Fruit fly (Drosophila melanogaster): ENCODE results near the gene rdgB.

The rdgB gene

DNA sequence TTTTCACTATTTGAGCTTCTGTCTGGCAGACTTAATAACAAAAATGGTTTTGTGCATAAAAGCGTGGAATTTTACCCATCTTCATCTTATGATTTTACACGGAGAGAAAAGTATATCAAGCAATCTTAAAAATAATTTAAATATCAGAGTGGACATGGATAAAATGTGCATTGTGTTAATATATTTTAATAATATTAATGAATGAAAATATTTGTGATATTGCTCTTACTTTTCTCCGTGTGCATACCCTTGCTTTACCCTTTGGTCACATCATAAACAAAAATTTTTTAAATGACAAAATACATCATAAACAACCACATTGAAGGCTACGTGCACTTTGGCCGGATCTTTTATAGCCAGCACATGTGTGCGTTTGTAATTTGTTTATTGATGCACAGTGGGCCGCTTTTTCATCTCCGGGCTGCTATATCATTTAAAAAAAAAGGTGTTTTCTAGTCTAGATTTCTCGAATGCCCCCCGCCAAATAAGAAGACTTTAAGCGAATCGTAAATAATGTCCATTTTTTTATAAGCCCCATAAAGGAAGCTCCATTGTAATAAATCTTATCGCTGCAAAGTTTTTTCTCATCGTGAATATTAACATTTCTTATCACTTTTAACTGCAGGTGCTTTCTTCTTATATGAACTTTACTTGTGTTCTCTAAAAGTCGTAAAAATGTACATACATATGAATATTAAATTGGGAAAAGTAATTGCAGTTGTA lies 2.0 kb downstream of the rdgB start (continued):
- TF ChIP-seq bab2 (GFP tag; optimal IDR thresholded peaks at IDR 0.05) (no peak), CG1024 (GFP tag; IDR thresholded peaks at IDR 0.05) (no peak), CG18011 (GFP tag; optimal IDR thresholded peaks at IDR 0.05) (no peak), gsb-n (tag; optimal IDR thresholded peaks at IDR 0.05) (peak; percentile 16), pb (GFP tag; optimal IDR thresholded peaks at IDR 0.05) (no peak), Doc2 (GFP tag; IDR thresholded peaks at IDR 0.05) (no peak), Sox102F (GFP tag; optimal IDR thresholded peaks at IDR 0.05) (peak; percentile 79), salm (tag; optimal IDR thresholded peaks at IDR 0.05) (peak; percentile 27), dysf (GFP tag; IDR thresholded peaks at IDR 0.05) (peak; percentile 61; the same call in 2 of the 3 replicates), CG7786 (GFP tag; optimal IDR thresholded peaks at IDR 0.05) (no peak), Hand (GFP tag; optimal IDR thresholded peaks at IDR 0.05) (no peak), CG14667 (GFP tag; IDR thresholded peaks at IDR 0.05) (no peak), cg (GFP tag; optimal IDR thresholded peaks at IDR 0.05) (no peak), Trl (optimal IDR thresholded peaks at IDR 0.05) (no peak), Trl (GFP tag; optimal IDR thresholded peaks at IDR 0.05) (peak; percentile 5), Chrac-16 (GFP tag; optimal IDR thresholded peaks at IDR 0.05) (peak; percentile 15), B-H2 (GFP tag; optimal IDR thresholded peaks at IDR 0.05) (no peak), Med (GFP tag) (peak; percentile 61), rib (GFP tag; IDR thresholded peaks at IDR 0.05) (no peak), Doc3 (GFP tag; IDR thresholded peaks at IDR 0.05; ENCODE audit: partially characterized antibody) (no peak), ato (GFP tag; IDR thresholded peaks at IDR 0.05; ENCODE audit: partially characterized antibody) (no peak), CG16863 (GFP tag; optimal IDR thresholded peaks at IDR 0.05) (no peak), gro (GFP tag; optimal IDR thresholded peaks at IDR 0.05) (no peak), slbo (GFP tag; IDR thresholded peaks at IDR 0.05) (0 out of 2 replicates have a peak, but pooled peaks have one; percentile 14), CG7745 (tag; optimal IDR thresholded peaks at IDR 0.05) (no peak), Eip74EF (GFP tag; optimal IDR thresholded peaks at IDR 0.05) (no peak), CG6854 (GFP tag; optimal IDR thresholded peaks at IDR 0.05) (no peak), bcd (GFP tag; optimal IDR thresholded peaks at IDR 0.05) (peak; percentile 13), hbn (GFP tag; IDR thresholded peaks at IDR 0.05; ENCODE audit: partially characterized antibody) (no peak), CG15011 (GFP tag; optimal IDR thresholded peaks at IDR 0.05) (no peak), CG7839 (tag; optimal IDR thresholded peaks at IDR 0.05) (peak; percentile 64), CG14965 (GFP tag; optimal IDR thresholded peaks at IDR 0.05; ENCODE audit: borderline replicate concordance) (no peak), danr (GFP tag; IDR thresholded peaks at IDR 0.05) (no peak), tgo (GFP tag; IDR thresholded peaks at IDR 0.05) (peak; percentile 56; the same call in 2 of the 3 replicates), CG13296 (GFP tag; optimal IDR thresholded peaks at IDR 0.05) (peak; percentile 39), Scr (GFP tag; IDR thresholded peaks at IDR 0.05; ENCODE audit: partially characterized antibody) (no peak), CG32767 (GFP tag; IDR thresholded peaks at IDR 0.05) (no peak), pfk (GFP tag; optimal IDR thresholded peaks at IDR 0.05) (no peak), CG9609 (GFP tag; optimal IDR thresholded peaks at IDR 0.05) (peak; percentile 1), h (optimal IDR thresholded peaks at IDR 0.05) (no peak), CG12391 (tag; optimal IDR thresholded peaks at IDR 0.05) (peak; percentile 62), tx (GFP tag; optimal IDR thresholded peaks at IDR 0.05) (no peak), Dll (GFP tag; IDR thresholded peaks at IDR 0.05; ENCODE audit: partially characterized antibody) (no peak), CG11695 (GFP tag; IDR thresholded peaks at IDR 0.05) (peak; percentile 57; the same call in 1 of the 3 replicates), HLH3B (GFP tag; IDR thresholded peaks at IDR 0.05) (peak; percentile 48; the same call in 1 of the 2 replicates), CG14860 (GFP tag; IDR thresholded peaks at IDR 0.05; ENCODE audit: partially characterized antibody) (no peak), Opbp (GFP tag; IDR thresholded peaks at IDR 0.05; ENCODE audit: partially characterized antibody) (no peak), jumu (GFP tag; optimal IDR thresholded peaks at IDR 0.05) (no peak), CG17385 (GFP tag; optimal IDR thresholded peaks at IDR 0.05) (peak; percentile 25)
